Worm (Caenorhabditis elegans) whole organism, L1 larva: ENCODE results near the gene dcn-1.

Experiments
- C16A3.4 ChIP-seq: fragments of 150-350 bp; optimal IDR thresholded peaks from 2 replicates; lab custom pipeline; 2014; ENCODE audit warnings: missing biosample characterization, missing genetic modification characterization
- F16B12.6 ChIP-seq: fragments of 150-350 bp; optimal IDR thresholded peaks from 2 replicates; lab custom pipeline; 2014; ENCODE audit warnings: missing biosample characterization, missing genetic modification characterization
- Y116A8C.19 ChIP-seq: sonication (generic microtip); optimal IDR thresholded peaks from 2 replicates; lab custom pipeline; 2016; ENCODE audit warnings: missing compliant biosample characterization, missing genetic modification characterization, borderline replicate concordance
- aha-1 ChIP-seq: fragments of 150-350 bp; optimal IDR thresholded peaks from 2 replicates; lab custom pipeline; 2014; ENCODE audit warnings: missing biosample characterization, missing genetic modification characterization
- alr-1 ChIP-seq: fragments of 200-800 bp; sonication (Bioruptor generic); optimal IDR thresholded peaks from 2 replicates; lab custom pipeline; 2018; ENCODE audit warnings: borderline replicate concordance, mild to moderate bottlenecking, missing genetic modification characterization, missing compliant biosample characterization
- aly-2 ChIP-seq: fragments of 150-350 bp; optimal IDR thresholded peaks from 2 replicates; lab custom pipeline; 2014; ENCODE audit warnings: missing biosample characterization, missing genetic modification characterization
- ama-1 ChIP-seq: fragments of 150-350 bp; optimal IDR thresholded peaks from 2 replicates; lab custom pipeline; 2014
- blmp-1 ChIP-seq: fragments of 150-350 bp; optimal IDR thresholded peaks from 2 replicates; lab custom pipeline; 2014; ENCODE audit warnings: missing biosample characterization, missing genetic modification characterization
- ceh-82 ChIP-seq, 3 experiments: fragments of 150-350 bp in 1 of 3; sonication (generic microtip) in 2 of 3; optimal IDR thresholded peaks; 2 replicates each; lab custom pipeline; 2014 to 2017; ENCODE audit warnings: missing biosample characterization in 3 of 3, missing genetic modification characterization in 3 of 3
- ceh-88 ChIP-seq: fragments of 200-800 bp; sonication (Bioruptor generic); IDR thresholded peaks from 2 replicates; pipeline ENCODE4 v1.3.6; 2022; ENCODE audit warnings: missing genetic modification characterization, missing compliant biosample characterization
- ces-1 ChIP-seq: fragments of 150-350 bp; optimal IDR thresholded peaks from 2 replicates; lab custom pipeline; 2014; ENCODE audit warnings: missing biosample characterization, missing genetic modification reagents, missing genetic modification characterization
- dsc-1 ChIP-seq: sonication (generic microtip); optimal IDR thresholded peaks from 2 replicates; lab custom pipeline; 2016; ENCODE audit warnings: mild to moderate bottlenecking, missing genetic modification characterization, missing compliant biosample characterization
- egl-27 ChIP-seq, 2 experiments: fragments of 150-350 bp in 1 of 2; sonication (generic microtip); optimal IDR thresholded peaks; 3 replicates each; lab custom pipeline; 2017 to 2018; ENCODE audit warnings: missing biosample characterization in 2 of 2, missing genetic modification characterization in 2 of 2, missing genetic modification reagents in 2 of 2
- elt-2 ChIP-seq: sonication (generic microtip); optimal IDR thresholded peaks from 2 replicates; lab custom pipeline; 2016; ENCODE audit warnings: missing genetic modification characterization, mild to moderate bottlenecking, inconsistent platforms, missing compliant biosample characterization, missing genetic modification reagents
- elt-3 ChIP-seq, 6 experiments: fragments of 150-350 bp in 1 of 6; sonication (generic microtip); optimal IDR thresholded peaks; 2 replicates each; lab custom pipeline; 2017 to 2018; ENCODE audit warnings: missing biosample characterization in 6 of 6, missing genetic modification characterization in 6 of 6, inconsistent platforms in 1 of 6
- ets-5 ChIP-seq: fragments of 200-800 bp; sonication (Bioruptor generic); IDR thresholded peaks from 2 replicates; pipeline ENCODE4 v1.3.6; 2022; ENCODE audit warnings: missing genetic modification characterization, missing compliant biosample characterization
- fkh-4 ChIP-seq: sonication (generic microtip); optimal IDR thresholded peaks from 2 replicates; lab custom pipeline; 2016; ENCODE audit warnings: missing compliant biosample characterization, missing genetic modification characterization, borderline replicate concordance
- fkh-8 ChIP-seq: sonication (generic microtip); optimal IDR thresholded peaks from 2 replicates; lab custom pipeline; 2016; ENCODE audit warnings: mild to moderate bottlenecking, missing genetic modification characterization, missing compliant biosample characterization
- grh-1 ChIP-seq: fragments of 200-800 bp; sonication (Bioruptor generic); IDR thresholded peaks from 2 replicates; pipeline ENCODE4 v1.3.6; 2022; ENCODE audit warnings: missing genetic modification reagents, missing genetic modification characterization, missing compliant biosample characterization
- hlh-17 ChIP-seq: fragments of 200-800 bp; sonication (Bioruptor generic); optimal IDR thresholded peaks from 2 replicates; lab custom pipeline; 2018; ENCODE audit warnings: missing genetic modification characterization, mild to moderate bottlenecking, missing compliant biosample characterization, moderate library complexity, borderline replicate concordance
- isw-1 ChIP-seq: fragments of 200-800 bp; sonication (Bioruptor generic); IDR thresholded peaks from 2 replicates; pipeline ENCODE4 v1.3.6; 2022; ENCODE audit warnings: missing genetic modification characterization, missing compliant biosample characterization
- jun-1 ChIP-seq: fragments of 150-350 bp; optimal IDR thresholded peaks from 2 replicates; lab custom pipeline; 2014; ENCODE audit warnings: missing biosample characterization, missing genetic modification reagents, missing genetic modification characterization
- lin-14 ChIP-seq: fragments of 200-800 bp; sonication (Bioruptor generic); optimal IDR thresholded peaks from 2 replicates; lab custom pipeline; 2018; ENCODE audit warnings: mild to moderate bottlenecking, missing genetic modification characterization, moderate library complexity, missing compliant biosample characterization
- lin-15B ChIP-seq: fragments of 150-350 bp; sonication (generic microtip); optimal IDR thresholded peaks from 3 replicates; lab custom pipeline; 2014; ENCODE audit warnings: missing biosample characterization, missing genetic modification characterization
- lin-35 ChIP-seq, 2 experiments: fragments of 150-350 bp; optimal IDR thresholded peaks; 2 replicates each; lab custom pipeline; 2014; ENCODE audit warnings: missing biosample characterization in 2 of 2, missing genetic modification characterization in 2 of 2, missing genetic modification reagents in 2 of 2
- lir-3 ChIP-seq: sonication (generic microtip); optimal IDR thresholded peaks from 2 replicates; lab custom pipeline; 2016; ENCODE audit warnings: mild to moderate bottlenecking, missing genetic modification characterization, moderate library complexity, missing compliant biosample characterization; ENCODE audit not compliant: poor library complexity
- lsy-2 ChIP-seq, 2 experiments: fragments of 150-350 bp; optimal IDR thresholded peaks; 2 replicates each; lab custom pipeline; 2014; ENCODE audit warnings: missing biosample characterization in 2 of 2, missing genetic modification characterization in 2 of 2
- mep-1 ChIP-seq: fragments of 150-350 bp; optimal IDR thresholded peaks from 2 replicates; lab custom pipeline; 2014; ENCODE audit warnings: missing biosample characterization, missing genetic modification characterization
- nhr-12 ChIP-seq: sonication (generic microtip); optimal IDR thresholded peaks from 2 replicates; lab custom pipeline; 2017; ENCODE audit warnings: missing biosample characterization, missing genetic modification characterization
- nhr-47 ChIP-seq: sonication (generic microtip); optimal IDR thresholded peaks from 2 replicates; lab custom pipeline; 2016; ENCODE audit warnings: mild to moderate bottlenecking, missing genetic modification characterization, moderate library complexity, missing compliant biosample characterization
- nhr-84 ChIP-seq: sonication (generic microtip); optimal IDR thresholded peaks from 2 replicates; lab custom pipeline; 2017; ENCODE audit warnings: missing biosample characterization, missing genetic modification characterization
- nhr-85 ChIP-seq: sonication (generic microtip); peaks from one replicate; lab custom pipeline; 2016; ENCODE audit warnings: missing genetic modification characterization, inconsistent platforms, missing compliant biosample characterization
- nhr-90 ChIP-seq: sonication (generic microtip); optimal IDR thresholded peaks from 2 replicates; lab custom pipeline; 2016; ENCODE audit warnings: mild to moderate bottlenecking, missing genetic modification characterization, missing compliant biosample characterization; ENCODE audit not compliant: poor library complexity
- pax-3 ChIP-seq: fragments of 200-800 bp; sonication (Bioruptor generic); optimal IDR thresholded peaks from 2 replicates; lab custom pipeline; 2018; ENCODE audit warnings: mild to moderate bottlenecking, missing genetic modification characterization, moderate library complexity, missing compliant biosample characterization
- pqm-1 ChIP-seq: sonication (generic microtip); optimal IDR thresholded peaks from 3 replicates; lab custom pipeline; 2017; ENCODE audit warnings: missing biosample characterization, missing genetic modification characterization
- rnt-1 ChIP-seq: sonication (generic microtip); optimal IDR thresholded peaks from 2 replicates; lab custom pipeline; 2016; ENCODE audit warnings: mild to moderate bottlenecking, missing genetic modification characterization, moderate library complexity, missing compliant biosample characterization
- skn-1 ChIP-seq: fragments of 150-350 bp; optimal IDR thresholded peaks from 2 replicates; lab custom pipeline; 2014; ENCODE audit warnings: missing biosample characterization, missing genetic modification characterization
- sox-4 ChIP-seq: sonication (generic microtip); optimal IDR thresholded peaks from 2 replicates; lab custom pipeline; 2016; ENCODE audit warnings: missing genetic modification characterization, missing compliant biosample characterization
- sup-37 ChIP-seq: fragments of 200-800 bp; sonication (Bioruptor generic); optimal IDR thresholded peaks from 2 replicates; lab custom pipeline; 2018; ENCODE audit warnings: mild to moderate bottlenecking, missing genetic modification characterization, missing compliant biosample characterization
- swsn-7 ChIP-seq: sonication (generic microtip); optimal IDR thresholded peaks from 2 replicates; lab custom pipeline; 2016; ENCODE audit warnings: missing genetic modification characterization, missing compliant biosample characterization
- tbx-2 ChIP-seq: sonication (generic microtip); optimal IDR thresholded peaks from 2 replicates; lab custom pipeline; 2016; ENCODE audit warnings: missing genetic modification characterization, missing compliant biosample characterization
- tlp-1 ChIP-seq: fragments of 150-350 bp; optimal IDR thresholded peaks from 2 replicates; lab custom pipeline; 2014; ENCODE audit warnings: missing biosample characterization, missing genetic modification characterization
- unc-130 ChIP-seq: fragments of 150-350 bp; optimal IDR thresholded peaks from 2 replicates; lab custom pipeline; 2017; ENCODE audit warnings: missing biosample characterization, missing genetic modification characterization, inconsistent platforms
- unc-30 ChIP-seq: sonication (generic microtip); optimal IDR thresholded peaks from 2 replicates; lab custom pipeline; 2017; ENCODE audit warnings: missing biosample characterization, missing genetic modification characterization
- unc-62 ChIP-seq: fragments of 150-350 bp; optimal IDR thresholded peaks from 2 replicates; lab custom pipeline; 2014; ENCODE audit warnings: missing biosample characterization, missing genetic modification reagents, missing genetic modification characterization
- vab-15 ChIP-seq: sonication (generic microtip); optimal IDR thresholded peaks from 2 replicates; lab custom pipeline; 2017; ENCODE audit warnings: missing genotype, mild to moderate bottlenecking, missing genetic modification characterization, missing compliant biosample characterization
- zip-4 ChIP-seq: fragments of 200-800 bp; sonication (Bioruptor generic); optimal IDR thresholded peaks from 2 replicates; lab custom pipeline; 2018; ENCODE audit warnings: mild to moderate bottlenecking, missing genetic modification characterization, moderate library complexity, missing compliant biosample characterization
- ztf-11 ChIP-seq, 2 experiments: sonication (generic microtip); optimal IDR thresholded peaks; 2 replicates each; lab custom pipeline; 2016 to 2017; ENCODE audit warnings: missing genetic modification characterization in 2 of 2, missing biosample characterization in 1 of 2, missing compliant biosample characterization in 1 of 2

The dcn-1 gene

DNA sequence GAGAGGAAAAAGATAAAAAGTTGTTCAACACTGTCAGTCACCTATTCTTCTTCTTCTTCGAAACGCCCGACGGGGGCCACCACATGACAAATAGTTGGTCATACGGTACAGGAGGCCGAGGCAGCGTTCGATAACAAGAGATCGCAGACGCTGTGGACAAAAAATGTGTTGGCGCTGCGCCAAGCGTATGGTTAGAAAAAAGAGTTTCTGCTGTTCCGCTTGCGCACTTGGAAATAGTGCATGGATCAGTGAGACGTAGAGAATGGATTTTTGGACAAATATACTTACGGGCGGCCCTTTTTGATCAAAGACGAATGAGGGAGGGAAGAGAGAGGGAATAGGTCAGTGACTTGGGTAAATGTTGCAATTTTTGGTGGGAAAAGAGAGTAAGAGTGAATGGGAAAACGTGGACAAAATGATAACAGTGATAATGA lies 29.0 kb upstream of the dcn-1 start (continued):
- no peak for TF ChIP-seq ztf-11 (tag; optimal IDR thresholded peaks at IDR 0.05; lab: Kevin White, UChicago)
- no peak for TF ChIP-seq nhr-12
- TF ChIP-seq nhr-85, result peak; percentile 100
- no peak for TF ChIP-seq ces-1
- TF ChIP-seq lin-35 (GFP tag; optimal IDR thresholded peaks at IDR 0.05; lab: Kevin White, UChicago), result peak; percentile 44 to 81
- TF ChIP-seq vab-15 (tag; lab: Kevin White, UChicago), result no peak
- TF ChIP-seq fkh-4 (tag; lab: Kevin White, UChicago), result no peak
- TF ChIP-seq hlh-17 (GFP tag; lab: Kevin White, UChicago), result no peak
- TF ChIP-seq C16A3.4 (tag; lab: Kevin White, UChicago), result peak; percentile 63
- no peak for TF ChIP-seq dsc-1 (tag; lab: Kevin White, UChicago)
- TF ChIP-seq alr-1 (tag; lab: Kevin White, UChicago), result no peak
- peak; percentile 86 for TF ChIP-seq mep-1 (tag; lab: Kevin White, UChicago)
- TF ChIP-seq sox-4 (tag; lab: Kevin White, UChicago), result no peak
- peak; percentile 39 for TF ChIP-seq zip-4 (GFP tag; lab: Kevin White, UChicago)
- peak; percentile 81 for TF ChIP-seq swsn-7 (tag; lab: Kevin White, UChicago)
- TF ChIP-seq jun-1 (tag; lab: Kevin White, UChicago), result peak; percentile 72
- no peak for TF ChIP-seq unc-30 (tag; lab: Kevin White, UChicago)
- peak; percentile 76 for TF ChIP-seq elt-2 (tag; lab: Kevin White, UChicago)
- TF ChIP-seq ceh-82 (tag; optimal IDR thresholded peaks at IDR 0.05; lab: Kevin White, UChicago), result peak; percentile 15 to 60 (median 21)
- peak in 1 of 2 experiments; percentile 13 for TF ChIP-seq egl-27 (tag; optimal IDR thresholded peaks at IDR 0.05; lab: Kevin White, UChicago)
- TF ChIP-seq Y116A8C.19 (tag; lab: Kevin White, UChicago), result no peak
- TF ChIP-seq nhr-90 (tag; lab: Kevin White, UChicago), result peak; percentile 93
- peak; percentile 83 for TF ChIP-seq sup-37 (GFP tag; lab: Kevin White, UChicago)
- TF ChIP-seq lin-14 (GFP tag; lab: Kevin White, UChicago), result peak; percentile 98
- no peak for TF ChIP-seq ets-5 (GFP tag; lab: Robert Waterston, UW)
- TF ChIP-seq unc-62 (GFP tag; lab: Kevin White, UChicago), result no peak
- peak; percentile 57 for TF ChIP-seq rnt-1 (tag; lab: Kevin White, UChicago)
- peak; percentile 58 for TF ChIP-seq ceh-88
- peak; percentile 89 for TF ChIP-seq blmp-1 (tag; lab: Kevin White, UChicago)
- TF ChIP-seq aly-2 (tag; lab: Kevin White, UChicago), result peak; percentile 9
- peak in 3 of 6 experiments; percentile 33 to 79 (median 63) for TF ChIP-seq elt-3 (tag; optimal IDR thresholded peaks at IDR 0.05; lab: Kevin White, UChicago)
- TF ChIP-seq unc-130 (tag; lab: Kevin White, UChicago), result no peak
- TF ChIP-seq grh-1 (GFP tag; lab: Robert Waterston, UW), result peak; percentile 86
- peak; percentile 29 for TF ChIP-seq pax-3 (tag; lab: Kevin White, UChicago)
- TF ChIP-seq lsy-2 (tag; optimal IDR thresholded peaks at IDR 0.05; lab: Kevin White, UChicago), result peak; percentile 75 to 91
- no peak for TF ChIP-seq lin-15B
- TF ChIP-seq aha-1 (tag; lab: Kevin White, UChicago), result no peak
- no peak for TF ChIP-seq ama-1 (lab: Kevin White, UChicago)
- no peak for TF ChIP-seq tlp-1 (tag; lab: Kevin White, UChicago)
- TF ChIP-seq F16B12.6 (tag; lab: Kevin White, UChicago), result peak; percentile 41

DNA sequence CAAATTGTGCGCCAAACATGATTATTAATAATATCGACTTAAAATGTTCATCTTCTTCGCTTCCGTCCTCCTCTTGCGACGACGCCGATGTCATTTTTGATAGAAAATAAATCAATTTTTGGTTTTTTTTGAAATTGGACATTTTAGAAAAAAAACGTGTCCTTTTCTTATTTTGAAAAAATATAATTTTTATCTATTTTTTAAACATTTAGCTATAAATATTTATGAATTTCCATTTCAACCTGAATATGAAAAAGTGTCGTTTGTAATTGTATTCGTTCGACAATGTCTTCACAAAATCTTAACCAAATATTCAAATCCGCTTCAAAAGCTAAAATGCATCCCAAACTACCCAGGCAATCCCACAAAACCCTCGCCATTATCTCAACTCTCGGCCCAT lies 26.3 kb upstream of the dcn-1 start, which contains the start of gene R10E4.3:
R10E4.3 (minus strand) TSS at position 101 of the 400 bp plus-strand sequence.
- TF ChIP-seq ztf-11 (tag; optimal IDR thresholded peaks at IDR 0.05; lab: Kevin White, UChicago) (no peak), nhr-84 (tag; lab: Kevin White, UChicago) (no peak), hlh-17 (GFP tag; lab: Kevin White, UChicago) (no peak), nhr-12 (no peak), nhr-47 (tag; lab: Kevin White, UChicago) (no peak), sup-37 (GFP tag; lab: Kevin White, UChicago) (no peak), unc-30 (tag; lab: Kevin White, UChicago) (no peak), tbx-2 (tag; lab: Kevin White, UChicago) (no peak), lir-3 (tag; lab: Kevin White, UChicago) (no peak), isw-1 (no peak), pqm-1 (no peak), unc-62 (GFP tag; lab: Kevin White, UChicago) (no peak), fkh-8 (tag; lab: Kevin White, UChicago) (no peak), aly-2 (tag; lab: Kevin White, UChicago) (no peak), skn-1 (no peak)
